Worm (Caenorhabditis elegans) whole organism, mixed stage, embryonic: ENCODE measurements around the gene D1086.1.

Experiments
- M03D4.4 ChIP-seq: sonication (generic microtip); optimal IDR thresholded peaks from 2 replicates; lab custom pipeline; 2017; ENCODE audit warnings: mild to moderate bottlenecking, missing genetic modification characterization, missing compliant biosample characterization
- flh-1 ChIP-seq: fragments of 200-800 bp; sonication (Bioruptor generic); optimal IDR thresholded peaks from 2 replicates; lab custom pipeline; 2018; ENCODE audit warnings: mild to moderate bottlenecking, missing genetic modification characterization, moderate library complexity, missing compliant biosample characterization
- mep-1 ChIP-seq: fragments of 150-350 bp; optimal IDR thresholded peaks from 2 replicates; lab custom pipeline; 2017; ENCODE audit warnings: missing biosample characterization, missing genetic modification reagents, missing genetic modification characterization, inconsistent platforms
- nhr-76 ChIP-seq: sonication (generic microtip); optimal IDR thresholded peaks from 2 replicates; lab custom pipeline; 2017; ENCODE audit warnings: missing biosample characterization, missing genetic modification characterization
- snpc-4 ChIP-seq: fragments of 150-350 bp; optimal IDR thresholded peaks from 2 replicates; lab custom pipeline; 2014; ENCODE audit warnings: missing biosample characterization, missing genetic modification characterization

DNA sequence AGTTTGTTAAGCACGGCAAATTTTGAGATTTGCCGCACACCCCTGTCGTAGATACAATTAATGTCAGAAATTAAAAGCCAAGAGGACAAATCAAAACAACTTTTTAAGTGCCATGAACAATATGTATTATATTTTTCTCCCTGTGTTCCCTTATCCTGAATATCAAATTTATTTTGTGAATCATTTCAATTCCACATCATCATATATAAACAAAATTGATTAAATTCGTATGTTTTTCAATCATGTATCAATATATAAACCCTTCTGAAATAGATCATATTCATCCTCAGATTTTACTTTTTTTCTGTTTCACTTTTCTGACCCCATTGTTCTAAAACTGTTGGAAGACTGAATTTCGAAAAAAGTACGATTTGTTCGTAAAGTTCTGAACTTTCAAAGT, 24.5 kb upstream of the D1086.1 start, which contains the start of gene D1086.11:
- TF ChIP-seq nhr-76 (tag; lab: Kevin White, UChicago) (no peak), M03D4.4 (tag; lab: Kevin White, UChicago) (no peak), flh-1 (GFP tag; lab: Kevin White, UChicago) (no peak), mep-1 (tag; lab: Kevin White, UChicago) (no peak), snpc-4 (tag; lab: Kevin White, UChicago) (no peak)
